Worm (Caenorhabditis elegans): ENCODE results near the gene mod-1.

DNA sequence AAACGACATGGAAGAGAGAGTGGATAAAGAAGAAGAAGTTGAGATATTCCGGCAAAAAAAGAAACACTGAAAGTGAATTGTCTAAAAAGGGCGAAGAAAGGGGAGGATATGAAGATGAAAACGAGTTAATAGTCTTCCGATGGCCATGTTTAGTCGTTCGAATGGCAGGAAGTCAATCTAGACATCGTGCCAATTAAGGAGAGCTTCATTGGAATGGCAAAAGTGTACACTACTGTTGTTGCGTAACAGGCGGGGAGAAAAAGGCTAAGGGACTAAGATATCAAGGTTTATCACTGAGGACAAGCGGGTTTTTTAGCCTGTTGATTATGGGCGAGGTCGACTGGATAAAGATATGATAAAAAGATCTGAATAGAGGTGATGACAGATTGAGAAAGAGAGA is 32.3 kb upstream of the mod-1 start:
- TF ChIP-seq ceh-82 (tag; optimal IDR thresholded peaks at IDR 0.05): no peak
- TF ChIP-seq lsy-2 (tag; optimal IDR thresholded peaks at IDR 0.05): no peak
- no peak for TF ChIP-seq mdl-1 (tag; optimal IDR thresholded peaks at IDR 0.05)
- no peak for TF ChIP-seq skn-1 (tag; optimal IDR thresholded peaks at IDR 0.05)
- no peak for TF ChIP-seq ZK546.5 (tag; optimal IDR thresholded peaks at IDR 0.05)
- TF ChIP-seq nhr-25 (tag; optimal IDR thresholded peaks at IDR 0.05): no peak
- TF ChIP-seq snpc-4 (tag; optimal IDR thresholded peaks at IDR 0.05): no peak
- TF ChIP-seq zag-1 (tag; optimal IDR thresholded peaks at IDR 0.05): no peak
